Fruit fly (Drosophila melanogaster): ENCODE results near the gene C15.

Gene C15

DNA sequence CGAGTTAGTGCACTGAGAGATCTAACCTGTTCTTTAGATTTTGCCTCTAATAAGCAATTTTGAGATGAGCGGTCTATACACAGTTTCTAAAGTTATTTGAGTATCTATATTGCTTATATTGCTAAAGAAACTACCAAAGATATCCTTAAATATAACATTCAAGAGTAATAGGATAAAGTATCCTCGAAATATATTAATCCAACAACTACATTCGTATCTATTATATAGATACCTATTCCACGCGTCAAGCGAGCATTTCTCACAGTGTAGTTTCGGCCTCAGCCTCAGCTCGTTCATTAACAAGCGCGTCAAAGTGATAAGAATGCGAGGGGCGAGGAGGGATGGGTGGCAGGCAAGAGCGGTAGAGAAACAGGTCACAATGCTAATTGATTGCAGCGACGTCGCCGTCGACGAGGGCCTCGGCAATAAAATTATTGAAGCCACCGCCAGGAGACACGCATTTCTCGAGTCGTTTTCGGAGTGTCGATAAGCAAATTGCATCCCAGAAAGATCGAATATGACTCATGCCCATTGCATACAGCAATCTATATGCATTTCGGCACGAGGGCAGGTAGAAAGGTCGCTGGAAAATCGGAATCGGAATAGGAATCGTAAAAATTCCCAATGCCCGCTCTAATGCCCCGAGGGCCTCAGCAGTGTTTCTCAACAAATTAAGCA, 6.1 kb upstream of the C15 start (continued):
- TF ChIP-seq CG15479 (GFP tag; optimal IDR thresholded peaks at IDR 0.05) (peak; percentile 98), CG11247 (GFP tag; IDR thresholded peaks at IDR 0.05) (no peak), Jarid2 (GFP tag; optimal IDR thresholded peaks at IDR 0.05) (no peak), CkIIα-i1 (GFP tag; IDR thresholded peaks at IDR 0.05) (no peak), Lpt (GFP tag; optimal IDR thresholded peaks at IDR 0.05) (no peak), CG31441 (GFP tag; IDR thresholded peaks at IDR 0.05) (no peak; the same call in none of the 2 replicates), CG10462 (GFP tag; optimal IDR thresholded peaks at IDR 0.05) (no peak), Sry-β (GFP tag; optimal IDR thresholded peaks at IDR 0.05) (no peak), zf30C (GFP tag; optimal IDR thresholded peaks at IDR 0.05) (peak; percentile 73), Hr3 (GFP tag; optimal IDR thresholded peaks at IDR 0.05) (peak; percentile 22), GATAe (GFP tag; conservative IDR thresholded peaks at IDR 0.05) (no peak), Poxn (GFP tag; IDR thresholded peaks at IDR 0.05) (no peak), Camta (GFP tag; optimal IDR thresholded peaks at IDR 0.05) (peak; percentile 44), CG4282 (GFP tag; optimal IDR thresholded peaks at IDR 0.05) (no peak), NC2α (GFP tag; optimal IDR thresholded peaks at IDR 0.05) (no peak), CG7556 (GFP tag; optimal IDR thresholded peaks at IDR 0.05) (peak; percentile 59), CG10565 (GFP tag; optimal IDR thresholded peaks at IDR 0.05) (no peak), CG13894 (tag; optimal IDR thresholded peaks at IDR 0.05) (no peak), crol (GFP tag; IDR thresholded peaks at IDR 0.05) (peak; percentile 72), HLH3B (GFP tag; IDR thresholded peaks at IDR 0.05) (peak; percentile 63), CG14667 (GFP tag; IDR thresholded peaks at IDR 0.05) (peak; percentile 41), CG33557 (GFP tag; optimal IDR thresholded peaks at IDR 0.05) (peak; percentile 15), chm (GFP tag; IDR thresholded peaks at IDR 0.05) (no peak), shn (GFP tag; optimal IDR thresholded peaks at IDR 0.05) (peak; percentile 1), CG8478 (optimal IDR thresholded peaks at IDR 0.05) (no peak), CG32767 (GFP tag; IDR thresholded peaks at IDR 0.05) (no peak), fd96Cb (tag; optimal IDR thresholded peaks at IDR 0.05) (peak; percentile 38), D (optimal IDR thresholded peaks at IDR 0.05) (no peak), D (GFP tag; optimal IDR thresholded peaks at IDR 0.05) (peak; percentile 35), salm (tag; optimal IDR thresholded peaks at IDR 0.05) (no peak), zfh1 (GFP tag; IDR thresholded peaks at IDR 0.05) (peak; percentile 66), CG4424 (GFP tag; optimal IDR thresholded peaks at IDR 0.05) (peak; percentile 37), CG13287 (GFP tag; IDR thresholded peaks at IDR 0.05; ENCODE audit: partially characterized antibody) (no peak), lola (GFP tag; optimal IDR thresholded peaks at IDR 0.05) (peak in 1 of 3 experiments; percentile 53), zen (tag; optimal IDR thresholded peaks at IDR 0.05) (peak; percentile 67), CG17361 (GFP tag; IDR thresholded peaks at IDR 0.05) (peak; percentile 77), mld (GFP tag; IDR thresholded peaks at IDR 0.05; ENCODE audit: partially characterized antibody) (no peak), ranshi (GFP tag; IDR thresholded peaks at IDR 0.05) (no peak), repo (GFP tag; optimal IDR thresholded peaks at IDR 0.05) (no peak), Antp (GFP tag; optimal IDR thresholded peaks at IDR 0.05) (peak; percentile 15), CG32772 (GFP tag; IDR thresholded peaks at IDR 0.05) (peak; percentile 55; the same call in 1 of the 2 replicates), CG4730 (GFP tag; IDR thresholded peaks at IDR 0.05) (0 out of 2 replicates have a peak, but pooled peaks have one; percentile 8), CG9876 (GFP tag; optimal IDR thresholded peaks at IDR 0.05) (no peak), CG11093 (GFP tag; IDR thresholded peaks at IDR 0.05) (0 out of 3 replicates have a peak, but pooled peaks have one; percentile 44), CG10979 (tag; optimal IDR thresholded peaks at IDR 0.05) (peak; percentile 74), gcm (GFP tag; optimal IDR thresholded peaks at IDR 0.05) (peak; percentile 20), CG18619 (GFP tag; optimal IDR thresholded peaks at IDR 0.05) (no peak), eve (GFP tag; optimal IDR thresholded peaks at IDR 0.05) (peak in 1 of 2 experiments; percentile 64), CG12104 (GFP tag; optimal IDR thresholded peaks at IDR 0.05) (no peak), CG12155 (GFP tag; optimal IDR thresholded peaks at IDR 0.05) (no peak), CG17912 (GFP tag; optimal IDR thresholded peaks at IDR 0.05) (no peak)
